Worm (Caenorhabditis elegans) whole organism, mixed stage, embryonic: ENCODE data around the gene C28D4.18.
"Not testable (repeated sequence)": the region's sequence is repeated elsewhere in the genome, so short reads cannot be mapped to it uniquely, and the experiment has no call there.

ENCODE experiments used
- M03D4.4 ChIP-seq: sonication (generic microtip); optimal IDR thresholded peaks from 2 replicates; lab custom pipeline; 2017; ENCODE audit warnings: mild to moderate bottlenecking, missing genetic modification characterization, missing compliant biosample characterization
- bed-3 ChIP-seq: fragments of 200-800 bp; sonication (Bioruptor generic); optimal IDR thresholded peaks from 3 replicates; lab custom pipeline; 2018; ENCODE audit warnings: mild to moderate bottlenecking, missing genetic modification characterization, moderate library complexity, missing compliant biosample characterization
- blmp-1 ChIP-seq: fragments of 150-350 bp; optimal IDR thresholded peaks from 2 replicates; lab custom pipeline; 2014; ENCODE audit warnings: missing biosample characterization, missing genetic modification characterization
- ceh-39 ChIP-seq: fragments of 150-350 bp; optimal IDR thresholded peaks from 2 replicates; lab custom pipeline; 2014; ENCODE audit warnings: missing biosample characterization, missing genetic modification characterization
- ceh-43 ChIP-seq: fragments of 200-800 bp; sonication (Bioruptor generic); optimal IDR thresholded peaks from 2 replicates; lab custom pipeline; 2018; ENCODE audit warnings: mild to moderate bottlenecking, missing genetic modification characterization, moderate library complexity, missing compliant biosample characterization
- ces-1 ChIP-seq: fragments of 150-350 bp; optimal IDR thresholded peaks from 2 replicates; lab custom pipeline; 2014; ENCODE audit warnings: missing biosample characterization, missing genetic modification reagents, missing genetic modification characterization
- cnd-1 ChIP-seq: fragments of 200-800 bp; sonication (Bioruptor generic); optimal IDR thresholded peaks from 2 replicates; lab custom pipeline; 2018; ENCODE audit warnings: mild to moderate bottlenecking, missing genetic modification characterization, missing compliant biosample characterization
- drap-1 ChIP-seq: fragments of 200-800 bp; sonication (Bioruptor generic); optimal IDR thresholded peaks from 3 replicates; lab custom pipeline; 2018; ENCODE audit warnings: mild to moderate bottlenecking, missing genetic modification characterization, missing compliant biosample characterization
- elt-1 ChIP-seq: sonication (generic microtip); optimal IDR thresholded peaks from 2 replicates; lab custom pipeline; 2017; ENCODE audit warnings: missing genetic modification characterization, mild to moderate bottlenecking, missing compliant biosample characterization, antibody characterized with exemption, moderate library complexity, borderline replicate concordance; ENCODE audit not compliant: insufficient read depth
- elt-3 ChIP-seq: fragments of 150-350 bp; optimal IDR thresholded peaks from 2 replicates; lab custom pipeline; 2014; ENCODE audit warnings: missing biosample characterization, missing genetic modification characterization
- flh-1 ChIP-seq: fragments of 200-800 bp; sonication (Bioruptor generic); optimal IDR thresholded peaks from 2 replicates; lab custom pipeline; 2018; ENCODE audit warnings: mild to moderate bottlenecking, missing genetic modification characterization, moderate library complexity, missing compliant biosample characterization
- ham-2 ChIP-seq: fragments of 200-800 bp; sonication (Bioruptor generic); optimal IDR thresholded peaks from 2 replicates; lab custom pipeline; 2018; ENCODE audit warnings: mild to moderate bottlenecking, missing genetic modification characterization, missing compliant biosample characterization
- lin-13 ChIP-seq: fragments of 150-350 bp; optimal IDR thresholded peaks from 2 replicates; lab custom pipeline; 2014; ENCODE audit warnings: missing biosample characterization, missing genetic modification characterization
- lin-32 ChIP-seq: fragments of 200-800 bp; sonication (Bioruptor generic); optimal IDR thresholded peaks from 2 replicates; lab custom pipeline; 2018; ENCODE audit warnings: mild to moderate bottlenecking, missing genetic modification characterization, missing compliant biosample characterization
- lsy-2 ChIP-seq: fragments of 150-350 bp; optimal IDR thresholded peaks from 2 replicates; lab custom pipeline; 2014; ENCODE audit warnings: missing biosample characterization, missing genetic modification characterization
- mab-5 ChIP-seq: fragments of 150-350 bp; optimal IDR thresholded peaks from 2 replicates; lab custom pipeline; 2014; ENCODE audit warnings: missing biosample characterization, missing genetic modification characterization
- mep-1 ChIP-seq: fragments of 150-350 bp; optimal IDR thresholded peaks from 2 replicates; lab custom pipeline; 2017; ENCODE audit warnings: missing biosample characterization, missing genetic modification reagents, missing genetic modification characterization, inconsistent platforms
- mls-2 ChIP-seq: sonication (generic microtip); optimal IDR thresholded peaks from 2 replicates; lab custom pipeline; 2016; ENCODE audit warnings: mild to moderate bottlenecking, missing genetic modification characterization, moderate library complexity, missing compliant biosample characterization
- nhr-12 ChIP-seq: fragments of 150-350 bp; optimal IDR thresholded peaks from 2 replicates; lab custom pipeline; 2014; ENCODE audit warnings: missing biosample characterization, missing genetic modification characterization
- nhr-2 ChIP-seq: fragments of 150-350 bp; optimal IDR thresholded peaks from 2 replicates; lab custom pipeline; 2014; ENCODE audit warnings: missing biosample characterization, missing genetic modification characterization
- nhr-237 ChIP-seq: fragments of 150-350 bp; optimal IDR thresholded peaks from 2 replicates; lab custom pipeline; 2014; ENCODE audit warnings: missing biosample characterization, missing genetic modification characterization
- nhr-28 ChIP-seq: fragments of 150-350 bp; optimal IDR thresholded peaks from 2 replicates; lab custom pipeline; 2014; ENCODE audit warnings: missing biosample characterization, missing genetic modification characterization
- nhr-76 ChIP-seq: sonication (generic microtip); optimal IDR thresholded peaks from 2 replicates; lab custom pipeline; 2017; ENCODE audit warnings: missing biosample characterization, missing genetic modification characterization
- pha-4 ChIP-seq: fragments of 150-350 bp; optimal IDR thresholded peaks from 2 replicates; lab custom pipeline; 2018; ENCODE audit warnings: missing biosample characterization, missing genetic modification reagents, missing genetic modification characterization
- sem-2 ChIP-seq: fragments of 200-800 bp; sonication (Bioruptor generic); optimal IDR thresholded peaks from 2 replicates; lab custom pipeline; 2018; ENCODE audit warnings: mild to moderate bottlenecking, missing genetic modification characterization, missing compliant biosample characterization
- snpc-4 ChIP-seq: fragments of 150-350 bp; optimal IDR thresholded peaks from 2 replicates; lab custom pipeline; 2014; ENCODE audit warnings: missing biosample characterization, missing genetic modification characterization
- sptf-1 ChIP-seq: sonication (generic microtip); optimal IDR thresholded peaks from 2 replicates; lab custom pipeline; 2017; ENCODE audit warnings: mild to moderate bottlenecking, missing genetic modification characterization, moderate library complexity, missing compliant biosample characterization
- tbx-8 ChIP-seq: fragments of 200-800 bp; sonication (Bioruptor generic); optimal IDR thresholded peaks from 2 replicates; lab custom pipeline; 2018; ENCODE audit warnings: mild to moderate bottlenecking, missing genetic modification characterization, moderate library complexity, missing compliant biosample characterization
- unc-120 ChIP-seq: sonication (generic microtip); optimal IDR thresholded peaks from 2 replicates; lab custom pipeline; 2017; ENCODE audit warnings: missing genetic modification characterization, missing compliant biosample characterization; ENCODE audit not compliant: poor library complexity, severe bottlenecking
- unc-39 ChIP-seq: fragments of 150-350 bp; optimal IDR thresholded peaks from 2 replicates; lab custom pipeline; 2014; ENCODE audit warnings: missing biosample characterization, missing genetic modification characterization
- unc-62 ChIP-seq: fragments of 150-350 bp; optimal IDR thresholded peaks from 2 replicates; lab custom pipeline; 2014; ENCODE audit warnings: missing biosample characterization, missing genetic modification reagents, missing genetic modification characterization
- zip-8 ChIP-seq: fragments of 150-350 bp; optimal IDR thresholded peaks from 2 replicates; lab custom pipeline; 2014; ENCODE audit warnings: missing biosample characterization, missing genetic modification characterization
- ztf-11 ChIP-seq: fragments of 150-350 bp; optimal IDR thresholded peaks from 2 replicates; lab custom pipeline; 2014; ENCODE audit warnings: missing biosample characterization, missing genetic modification characterization

Gene C28D4.18

DNA sequence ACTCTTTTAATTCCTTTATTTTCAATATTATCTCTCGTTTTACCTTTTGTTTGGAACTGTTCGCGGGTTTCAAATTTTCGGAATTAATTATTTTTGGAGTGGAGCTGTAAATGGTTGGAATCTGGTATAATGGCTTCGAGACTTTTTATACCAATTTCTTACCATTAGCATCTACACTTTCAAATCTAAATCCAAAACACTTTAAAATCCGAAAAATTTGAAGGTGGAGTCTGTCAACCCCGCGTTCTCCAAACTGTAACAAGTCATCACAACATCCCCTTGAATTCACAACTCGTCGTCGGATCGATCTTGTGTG, 32.3 kb downstream of the C28D4.18 start, which contains the start of gene nhr-97:
nhr-97 (plus strand) TSS at position 217 of the 316 bp plus-strand sequence.
- no peak for TF ChIP-seq mep-1 (tag; lab: Kevin White, UChicago)
- no peak for TF ChIP-seq unc-62 (GFP tag; lab: Kevin White, UChicago)
- TF ChIP-seq nhr-76 (tag; lab: Kevin White, UChicago), result no peak
- no peak for TF ChIP-seq mab-5 (tag; lab: Kevin White, UChicago)
- no peak for TF ChIP-seq ceh-39
- no peak for TF ChIP-seq ham-2
- TF ChIP-seq snpc-4 (tag; lab: Kevin White, UChicago), result no peak
- no peak for TF ChIP-seq unc-120 (tag; lab: Kevin White, UChicago)
- TF ChIP-seq ceh-43 (GFP tag; lab: Kevin White, UChicago), result no peak
- no peak for TF ChIP-seq tbx-8 (GFP tag; lab: Kevin White, UChicago)

DNA sequence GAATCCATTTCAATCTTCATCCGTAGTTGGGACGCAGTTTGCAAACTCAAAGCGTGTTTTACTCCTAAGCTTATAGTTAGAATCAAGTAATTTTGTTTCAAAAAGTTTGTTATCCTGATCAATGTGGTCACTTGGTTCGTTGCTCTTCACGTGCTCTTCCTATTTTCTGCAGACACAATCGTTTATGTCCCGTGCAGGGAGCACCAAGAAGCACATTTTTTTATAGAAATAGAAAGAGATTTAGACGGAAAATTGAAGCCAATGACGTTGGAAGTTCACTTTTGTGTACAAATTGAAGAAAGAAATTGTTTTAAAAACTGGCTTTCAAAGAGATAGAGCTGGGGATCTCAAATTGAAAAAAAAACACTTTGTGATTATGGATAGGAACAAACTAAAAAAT, 36.7 kb downstream of the C28D4.18 start:
- TF ChIP-seq cnd-1 (no peak), pha-4 (tag; lab: Kevin White, UChicago) (no peak), tbx-8 (GFP tag; lab: Kevin White, UChicago) (no peak), elt-3 (tag; lab: Kevin White, UChicago) (no peak), flh-1 (GFP tag; lab: Kevin White, UChicago) (no peak), nhr-28 (no peak), sem-2 (GFP tag; lab: Kevin White, UChicago) (no peak)

DNA sequence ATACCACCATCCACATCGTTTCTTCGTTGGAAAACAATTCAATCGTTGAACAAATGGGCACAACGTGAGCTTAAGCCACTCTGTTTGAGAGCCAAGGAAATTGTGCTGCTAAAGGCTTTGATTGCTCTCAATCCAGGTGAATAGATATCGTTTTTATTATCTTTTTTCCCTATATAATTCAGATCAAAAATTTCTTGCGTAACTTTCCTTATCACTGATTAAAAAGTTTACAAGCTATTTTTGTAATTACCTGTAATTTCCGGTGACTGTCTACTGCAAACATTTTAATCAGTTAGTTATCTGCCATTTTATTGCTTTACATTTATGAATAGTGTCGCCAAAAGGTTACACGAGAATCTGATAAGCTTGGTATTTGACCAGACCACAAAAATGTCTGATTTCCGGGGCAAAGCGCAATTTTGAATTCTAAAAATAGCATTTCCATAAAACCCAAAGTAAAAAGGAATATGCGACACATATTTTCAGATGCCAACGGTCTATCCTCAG, 37.6 kb downstream of the C28D4.18 start:
- TF ChIP-seq zip-8 (no peak), blmp-1 (tag; lab: Kevin White, UChicago) (no peak), unc-120 (tag; lab: Kevin White, UChicago) (no peak), ham-2 (no peak), ceh-43 (GFP tag; lab: Kevin White, UChicago) (no peak)

DNA sequence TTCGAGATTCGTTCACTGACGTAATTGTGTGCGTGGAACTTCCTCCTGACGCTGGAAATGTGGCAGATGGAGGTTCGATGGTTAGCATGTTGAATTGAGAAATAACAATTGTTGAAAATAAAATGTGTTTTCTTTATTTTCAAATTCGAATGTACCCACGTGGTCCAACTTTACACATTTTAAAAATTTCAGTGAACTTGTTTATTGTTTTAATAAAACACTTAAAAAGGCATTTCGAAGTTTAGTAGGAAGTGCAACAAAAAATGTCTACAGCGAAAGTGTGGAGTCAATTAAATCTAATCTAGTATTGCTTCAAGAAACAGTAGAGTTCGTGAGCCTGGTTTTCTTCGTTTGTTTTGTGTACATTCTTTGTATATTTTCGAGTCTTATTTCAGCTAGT, 41.2 kb downstream of the C28D4.18 start, which contains the start of gene ssp-36:
ssp-36 (minus strand) TSS at position 101 of the 400 bp plus-strand sequence.
- TF ChIP-seq elt-1 (no peak), mls-2 (tag; lab: Kevin White, UChicago) (no peak), lin-13 (tag; lab: Kevin White, UChicago) (no peak), nhr-76 (tag; lab: Kevin White, UChicago) (no peak), ztf-11 (no peak), snpc-4 (tag; lab: Kevin White, UChicago) (no peak)

DNA sequence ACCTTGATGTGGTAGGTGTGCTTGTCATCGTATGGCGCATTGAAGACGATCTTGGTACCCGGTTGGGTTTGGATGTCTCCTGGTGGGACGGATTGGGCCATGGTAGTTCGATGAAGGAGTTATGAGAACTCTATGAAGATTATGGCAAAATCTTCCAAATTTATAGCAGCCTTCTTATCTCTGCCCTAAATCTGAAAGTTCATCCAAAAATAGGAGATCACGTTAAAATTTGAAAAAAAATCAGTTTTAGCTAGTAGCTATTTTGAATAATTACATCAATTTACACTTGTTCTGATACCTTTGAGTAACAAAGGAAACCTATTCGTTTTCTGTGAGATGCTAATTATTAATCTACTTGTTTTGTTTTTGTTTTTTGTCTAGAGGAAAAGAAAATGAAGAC, 42.0 kb downstream of the C28D4.18 start, which contains the start of gene msp-79:
msp-79 (minus strand) TSS at position 101 of the 400 bp plus-strand sequence.
- not testable (repeated sequence) for TF ChIP-seq nhr-237; drap-1; bed-3 (GFP tag; lab: Kevin White, UChicago)

DNA sequence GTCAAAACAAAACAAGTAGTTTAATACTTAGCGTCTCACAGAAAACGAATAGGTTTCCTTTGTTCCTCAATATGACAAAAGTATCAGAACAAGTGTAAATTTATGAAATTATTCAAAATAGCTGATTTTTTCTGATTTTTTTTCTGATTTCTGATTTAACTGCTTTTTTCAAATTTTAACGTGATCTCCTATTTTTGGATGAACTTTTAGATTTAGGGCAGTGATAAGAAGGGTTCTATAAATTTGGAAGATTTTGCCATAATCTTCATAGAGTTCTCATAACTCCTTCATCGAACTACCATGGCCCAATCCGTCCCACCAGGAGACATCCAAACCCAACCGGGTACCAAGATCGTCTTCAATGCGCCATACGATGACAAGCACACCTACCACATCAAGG, 44.7 kb downstream of the C28D4.18 start, which contains the start of gene msp-78:
msp-78 (plus strand) TSS at position 301 of the 400 bp plus-strand sequence.
- TF ChIP-seq mls-2 (tag; lab: Kevin White, UChicago); nhr-12; unc-62 (GFP tag; lab: Kevin White, UChicago): not testable (repeated sequence)

DNA sequence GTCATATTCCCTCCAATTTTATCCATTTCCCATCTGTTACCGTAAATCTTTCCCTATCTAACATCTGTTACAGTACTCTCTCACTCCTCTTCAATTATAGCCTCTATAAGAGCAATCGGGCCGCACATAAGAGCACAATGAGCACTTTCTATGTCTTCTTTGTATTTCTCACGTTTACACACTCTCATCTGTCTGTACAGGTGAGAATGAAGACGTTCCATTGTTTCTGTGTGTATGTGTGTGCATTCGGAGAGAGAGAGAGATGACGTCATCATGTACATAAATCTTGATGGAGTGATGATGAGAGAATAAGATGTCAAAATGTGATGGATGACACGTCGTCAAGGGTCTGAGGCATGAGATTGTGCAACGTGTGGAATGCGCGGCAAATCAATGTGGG, 45.7 kb downstream of the C28D4.18 start:
- TF ChIP-seq ceh-39 (peak; percentile 65), blmp-1 (tag; lab: Kevin White, UChicago) (no peak), cnd-1 (peak; percentile 80), tbx-8 (GFP tag; lab: Kevin White, UChicago) (no peak), unc-62 (GFP tag; lab: Kevin White, UChicago) (peak; percentile 100), elt-1 (peak; percentile 68), mep-1 (tag; lab: Kevin White, UChicago) (peak; percentile 2), nhr-2 (peak; percentile 95), pha-4 (tag; lab: Kevin White, UChicago) (no peak), lsy-2 (tag; lab: Kevin White, UChicago) (peak; percentile 53), ztf-11 (peak; percentile 25), nhr-237 (no peak), zip-8 (peak; percentile 93), sem-2 (GFP tag; lab: Kevin White, UChicago) (no peak), ces-1 (GFP tag; lab: Kevin White, UChicago) (no peak), nhr-12 (peak; percentile 5), snpc-4 (tag; lab: Kevin White, UChicago) (no peak), ham-2 (no peak), mls-2 (tag; lab: Kevin White, UChicago) (no peak), sptf-1 (tag; lab: Kevin White, UChicago) (no peak), unc-39 (tag; lab: Kevin White, UChicago) (no peak), elt-3 (tag; lab: Kevin White, UChicago) (no peak), M03D4.4 (tag; lab: Kevin White, UChicago) (no peak), lin-32 (GFP tag; lab: Kevin White, UChicago) (peak; percentile 64), mab-5 (tag; lab: Kevin White, UChicago) (no peak), nhr-76 (tag; lab: Kevin White, UChicago) (no peak)
